Worm (Caenorhabditis elegans) whole organism, L4/young adult: ENCODE data around the gene pho-12.

Source experiments
- W03F9.2 ChIP-seq: fragments of 150-350 bp; optimal IDR thresholded peaks from 2 replicates; lab custom pipeline; 2014; ENCODE audit warnings: missing biosample characterization, missing genetic modification characterization
- dao-5 ChIP-seq: sonication (generic microtip); optimal IDR thresholded peaks from 2 replicates; lab custom pipeline; 2016; ENCODE audit warnings: missing genotype, missing genetic modification characterization, moderate library complexity, missing compliant biosample characterization
- him-1 ChIP-seq: sonication (generic microtip); optimal IDR thresholded peaks from 2 replicates; lab custom pipeline; 2016; ENCODE audit warnings: missing genotype, missing genetic modification reagents, missing genetic modification characterization, missing compliant biosample characterization

The pho-12 gene

ce11 chrII:5022381-5022855 is 38.2 kb downstream of the pho-12 start, which contains the start of the genes nsy-1 and F59A6.13:
Gene nsy-1 (plus strand): TSS chrII:5022757.
Gene F59A6.13 (plus strand): TSS chrII:5022805.
- no peak for TF ChIP-seq him-1 (tag; lab: Kevin White, UChicago)
- TF ChIP-seq W03F9.2 = no peak
- no peak for TF ChIP-seq dao-5 (tag; lab: Kevin White, UChicago)

DNA sequence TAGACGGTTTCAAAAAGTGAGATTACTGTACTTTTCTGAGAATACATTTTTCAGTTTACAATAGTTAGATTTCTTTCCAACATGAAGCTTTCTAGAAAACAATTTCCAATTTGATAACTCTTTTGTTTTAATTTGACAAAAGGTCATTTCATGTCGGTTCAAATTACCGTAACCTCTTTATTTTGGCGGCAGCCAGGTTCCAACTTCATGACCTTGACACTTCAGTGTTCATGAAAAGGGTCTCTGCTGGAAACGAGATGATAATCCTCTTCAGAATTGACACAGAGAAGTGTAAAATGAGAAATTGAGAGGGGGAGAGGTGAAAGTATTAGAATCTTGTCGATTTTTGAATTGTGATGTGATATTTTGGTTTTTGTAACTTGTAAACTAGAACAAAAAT is 39.1 kb downstream of the pho-12 start:
- TF ChIP-seq W03F9.2 = no peak
- TF ChIP-seq dao-5 (tag; lab: Kevin White, UChicago) = no peak

ce11 chrII:5020513-5021081 is 40.0 kb downstream of the pho-12 start:
- TF ChIP-seq dao-5 (tag; lab: Kevin White, UChicago) (no peak), W03F9.2 (no peak), him-1 (tag; lab: Kevin White, UChicago) (no peak)

DNA sequence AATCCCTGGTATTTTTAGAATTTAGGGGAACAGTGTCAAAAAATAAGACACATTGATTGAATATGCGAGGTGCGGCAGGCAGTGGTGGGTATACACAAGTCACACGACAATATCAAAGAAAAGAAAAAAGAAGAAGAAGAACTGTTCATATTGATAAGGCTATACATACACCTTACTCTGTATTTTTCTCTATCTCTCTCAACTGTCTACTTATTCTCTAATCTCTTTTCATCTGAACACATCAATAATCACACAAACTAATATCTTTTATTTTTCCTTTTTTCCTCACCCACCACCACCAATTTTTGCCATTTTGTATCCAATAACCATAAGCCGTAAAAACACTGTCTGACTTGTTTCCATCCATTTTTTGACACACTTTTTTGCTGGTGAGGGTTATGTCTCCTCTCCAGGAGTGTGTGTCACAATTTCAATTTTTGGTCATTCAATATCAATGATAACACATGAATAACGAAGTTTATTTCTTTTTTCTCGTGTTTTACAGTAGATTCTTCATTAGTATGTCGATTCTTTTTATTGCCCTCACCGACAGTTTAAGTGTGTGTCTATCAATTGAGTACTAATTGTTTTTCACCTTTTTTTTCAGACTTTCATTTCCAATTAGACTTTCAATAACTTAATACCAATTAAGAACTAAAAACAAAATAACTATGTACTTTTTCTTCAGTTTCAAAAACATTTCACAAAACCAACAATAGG is 41.1 kb downstream of the pho-12 start:
- TF ChIP-seq him-1 (tag; lab: Kevin White, UChicago) (no peak), dao-5 (tag; lab: Kevin White, UChicago) (no peak), W03F9.2 (no peak)

DNA sequence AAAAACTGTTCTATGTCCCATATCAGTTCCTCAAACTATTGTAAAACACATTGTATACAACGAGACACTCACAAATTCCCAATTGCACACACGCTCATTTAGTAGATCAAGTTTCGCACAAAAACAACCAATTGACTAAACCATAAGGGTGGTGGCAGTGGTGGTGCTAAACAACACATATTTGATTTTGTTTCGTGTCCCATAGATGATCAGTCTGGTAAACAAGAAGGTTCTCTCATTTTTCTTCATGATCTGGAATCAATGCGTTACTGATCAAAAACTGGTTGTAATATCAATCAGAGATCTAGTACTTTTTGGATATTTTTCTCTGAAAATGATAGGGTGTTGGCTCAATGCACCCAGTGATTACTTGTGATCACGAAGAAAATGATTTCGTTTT is 42.0 kb downstream of the pho-12 start:
- TF ChIP-seq dao-5 (tag; lab: Kevin White, UChicago) (no peak), him-1 (tag; lab: Kevin White, UChicago) (no peak), W03F9.2 (no peak)

ce11 chrII:5016977-5017585 is 43.5 kb downstream of the pho-12 start:
- TF ChIP-seq W03F9.2 (peak; percentile 45), him-1 (tag; lab: Kevin White, UChicago) (peak; percentile 12), dao-5 (tag; lab: Kevin White, UChicago) (no peak)

DNA sequence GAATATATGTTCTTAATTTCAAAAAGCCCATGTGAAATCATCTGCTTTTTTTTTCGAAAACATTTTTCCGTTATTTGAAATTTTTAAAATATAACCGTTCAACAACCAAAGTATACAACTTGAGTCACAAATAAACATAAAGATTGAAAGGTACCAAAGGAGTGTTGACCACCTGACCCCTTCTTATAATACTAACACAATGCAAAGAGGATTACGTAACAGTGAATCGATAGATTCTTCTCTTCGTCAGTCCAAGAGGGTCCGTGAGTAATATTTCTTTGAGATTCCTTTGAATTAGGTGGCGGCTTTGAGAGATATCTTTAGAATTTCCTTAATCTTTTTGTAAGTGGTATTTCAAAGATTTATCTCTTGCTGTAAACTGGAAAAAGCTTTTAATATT is 44.5 kb downstream of the pho-12 start:
- TF ChIP-seq W03F9.2 (no peak), dao-5 (tag; lab: Kevin White, UChicago) (no peak), him-1 (tag; lab: Kevin White, UChicago) (no peak)

ce11 chrII:5014399-5014798 is 46.2 kb downstream of the pho-12 start, which contains the start of gene F59A6.2:
Gene F59A6.2 (plus strand): TSS chrII:5014699.
- no peak for TF ChIP-seq W03F9.2
- TF ChIP-seq him-1 (tag; lab: Kevin White, UChicago) = no peak
- TF ChIP-seq dao-5 (tag; lab: Kevin White, UChicago) = no peak

DNA sequence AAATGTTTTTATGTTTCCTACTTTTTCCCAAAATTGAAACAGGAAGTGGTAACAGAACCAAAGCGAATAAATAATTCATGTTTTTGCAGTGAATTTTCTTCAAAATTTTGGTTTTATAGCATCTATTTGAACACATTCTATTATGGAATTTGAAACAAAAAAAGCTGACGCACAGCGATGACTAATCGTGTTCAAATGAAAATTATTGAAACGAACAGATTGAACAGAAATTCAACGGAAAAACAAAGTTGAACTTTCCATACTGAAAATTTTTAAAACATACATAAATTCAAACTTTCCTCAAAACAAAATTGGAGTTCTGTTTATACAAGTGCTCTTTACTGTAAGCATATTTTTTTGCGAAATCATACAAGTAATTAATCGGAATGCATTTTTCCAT is 48.6 kb downstream of the pho-12 start, which contains the start of gene F59A6.12:
Gene F59A6.12 (minus strand): TSS at position 101 of the 400 bp plus-strand sequence.
- TF ChIP-seq W03F9.2 = no peak
- no peak for TF ChIP-seq him-1 (tag; lab: Kevin White, UChicago)
- no peak for TF ChIP-seq dao-5 (tag; lab: Kevin White, UChicago)
